Fruit fly (Drosophila melanogaster) whole organism, larva: ENCODE measurements around the gene nonC.
A peak's percentile ranks its signal among the peaks of the same experiment; 100 is the strongest.

Source experiments
- noc ChIP-seq: fragments of 200-800 bp; sonication (Bioruptor generic); optimal IDR thresholded peaks from 3 replicates; lab custom pipeline; 2019; ENCODE audit warnings: missing biosample characterization, mild to moderate bottlenecking, missing genetic modification characterization, moderate library complexity

Gene nonC

DNA sequence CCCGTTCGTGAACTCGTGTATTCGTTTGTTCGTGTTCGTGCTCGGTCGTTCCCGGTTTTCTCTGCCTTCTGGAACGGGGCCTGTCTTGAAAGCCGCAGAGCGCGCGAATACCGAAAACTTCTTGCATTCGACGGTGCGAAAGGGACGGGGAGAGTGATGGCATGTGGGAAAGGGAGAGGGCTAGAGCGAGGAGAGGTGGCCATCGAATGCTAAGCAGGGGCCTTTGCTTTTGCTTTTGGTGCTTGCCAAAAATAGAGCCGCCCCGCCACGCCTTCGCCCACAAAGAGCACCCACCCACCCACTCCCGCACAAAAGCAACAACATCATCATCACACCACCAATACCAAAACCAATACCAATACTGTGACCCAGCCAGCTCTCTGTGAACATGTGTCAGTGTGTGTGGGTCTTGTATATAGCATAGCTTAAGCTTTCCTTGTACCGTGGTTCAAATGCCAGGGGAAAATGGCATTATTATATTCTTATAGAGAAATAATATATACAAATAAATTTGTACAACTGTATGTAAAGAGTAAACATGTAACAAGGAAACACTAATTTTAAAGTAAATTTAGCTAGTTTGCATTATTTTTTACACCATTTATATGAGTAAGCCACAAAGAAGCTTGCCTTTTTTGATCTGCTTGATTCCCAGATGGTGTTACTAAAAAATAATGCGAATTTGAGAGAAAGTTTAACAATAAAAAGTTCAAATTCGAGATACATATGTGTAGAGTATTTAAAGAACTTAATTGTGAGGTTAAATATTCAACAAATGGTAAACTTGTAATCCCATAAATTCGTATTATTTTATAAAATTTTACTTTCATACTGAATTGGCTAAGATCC is 43.1 kb downstream of the nonC start, which contains the start of gene CG14434:
Gene CG14434, minus strand, starts transcription at position 20 of the 849 bp plus-strand sequence.
- TF ChIP-seq noc (tag; lab: Kevin White, UChicago), result peak; percentile 33

DNA sequence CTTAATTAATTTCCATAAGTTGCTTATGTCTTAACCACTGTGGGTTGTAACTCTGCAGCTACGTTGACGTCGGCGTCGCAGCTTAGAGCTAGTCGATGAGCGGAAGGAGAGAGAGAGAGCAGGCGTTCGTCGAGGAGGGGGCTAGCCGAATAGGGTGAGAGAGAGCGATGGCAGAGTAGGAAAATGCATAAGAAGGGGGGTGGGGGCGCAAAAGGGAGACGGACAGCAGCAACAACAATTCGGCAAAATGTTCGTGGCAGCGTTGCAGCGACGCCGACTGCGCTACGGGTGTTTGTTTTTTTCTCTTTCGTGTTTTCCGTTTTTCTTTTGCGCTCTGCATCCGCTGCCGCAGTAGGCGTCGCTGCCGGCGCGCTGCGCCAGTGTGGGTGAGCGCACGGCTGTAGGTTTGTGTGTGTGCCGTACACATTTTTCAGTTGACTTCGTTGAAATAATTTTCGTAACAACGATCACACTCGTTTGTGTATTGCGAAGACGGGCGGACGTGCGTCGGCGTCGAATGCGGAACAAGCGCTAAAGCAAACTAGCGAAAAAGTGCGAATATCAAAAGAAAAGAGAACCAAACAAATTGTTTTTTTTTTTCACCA is 43.8 kb downstream of the nonC start:
- TF ChIP-seq noc (tag; lab: Kevin White, UChicago), result no peak

DNA sequence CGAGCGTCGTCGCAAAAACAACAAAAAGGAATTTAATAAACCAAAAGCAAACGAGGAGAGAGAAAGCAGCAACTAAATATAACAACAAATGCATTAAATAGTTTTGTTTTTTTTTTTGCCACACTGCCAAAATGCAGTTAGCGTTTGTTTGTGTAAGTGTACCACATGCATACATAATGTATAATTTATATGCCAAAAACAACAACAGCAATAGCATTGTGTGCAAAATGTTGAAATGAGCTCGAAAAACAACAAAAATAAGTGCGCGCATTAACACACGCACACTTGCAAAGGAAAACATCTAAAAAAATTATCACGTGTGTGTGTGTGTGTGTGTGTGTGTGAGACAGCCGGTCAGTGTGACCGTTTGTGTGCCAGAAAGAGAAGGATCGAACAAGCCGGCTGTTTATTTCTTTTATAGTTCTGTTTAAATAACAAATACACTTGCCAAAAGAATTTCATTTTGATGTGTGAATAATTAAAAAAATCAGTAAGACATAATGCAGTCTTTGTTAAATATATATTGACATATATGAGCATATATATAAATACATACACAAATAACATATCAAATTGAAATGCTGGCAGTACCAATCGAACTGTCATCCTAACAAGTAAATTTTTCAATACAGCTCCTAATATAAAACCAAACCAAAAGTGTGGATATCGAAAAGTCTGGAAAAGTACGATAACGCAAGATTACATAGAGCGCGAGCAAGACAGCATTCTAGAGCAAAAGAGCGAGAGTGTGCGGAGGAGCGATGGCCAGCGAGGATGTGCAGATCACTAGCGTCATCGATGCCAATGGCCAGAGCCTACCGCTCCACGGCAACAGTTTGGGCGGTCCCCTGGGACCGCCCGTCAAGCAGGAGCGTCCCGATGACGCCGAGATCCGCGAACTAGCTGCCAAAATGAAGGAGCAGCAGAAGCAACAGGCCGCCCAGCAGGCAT is 44.6 kb downstream of the nonC start:
- TF ChIP-seq noc (tag; lab: Kevin White, UChicago), result no peak

DNA sequence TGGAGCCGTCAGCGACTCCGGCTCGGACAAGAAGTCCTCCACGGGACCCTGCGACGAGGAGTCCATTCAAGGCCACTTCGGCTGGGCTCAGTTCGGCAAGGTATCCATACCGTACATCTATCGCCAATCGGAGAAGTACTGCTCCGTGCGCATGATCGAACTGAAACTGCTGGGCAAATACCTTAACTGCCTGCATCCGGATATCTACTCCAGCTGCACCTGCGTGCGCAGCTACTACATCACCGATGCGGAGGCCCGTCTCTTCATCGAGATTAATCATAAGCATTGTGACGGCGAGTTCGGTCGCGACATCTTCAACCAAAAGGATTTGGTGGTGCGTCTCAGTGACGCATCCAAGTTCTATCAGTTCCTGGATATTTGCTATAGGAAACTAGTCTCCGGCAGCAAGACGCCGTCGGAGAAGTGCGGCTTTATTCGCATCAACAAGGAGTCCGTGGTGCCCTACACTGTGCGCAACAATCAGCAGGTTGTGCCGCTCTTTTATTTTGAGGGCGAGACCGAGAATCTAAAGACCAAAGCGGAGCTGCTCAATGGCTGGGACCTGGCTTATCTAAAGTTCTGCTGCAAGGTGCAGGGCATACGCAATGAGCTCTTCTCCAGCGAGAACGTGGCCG is 45.6 kb downstream of the nonC start:
- no peak for TF ChIP-seq noc (tag; lab: Kevin White, UChicago)

DNA sequence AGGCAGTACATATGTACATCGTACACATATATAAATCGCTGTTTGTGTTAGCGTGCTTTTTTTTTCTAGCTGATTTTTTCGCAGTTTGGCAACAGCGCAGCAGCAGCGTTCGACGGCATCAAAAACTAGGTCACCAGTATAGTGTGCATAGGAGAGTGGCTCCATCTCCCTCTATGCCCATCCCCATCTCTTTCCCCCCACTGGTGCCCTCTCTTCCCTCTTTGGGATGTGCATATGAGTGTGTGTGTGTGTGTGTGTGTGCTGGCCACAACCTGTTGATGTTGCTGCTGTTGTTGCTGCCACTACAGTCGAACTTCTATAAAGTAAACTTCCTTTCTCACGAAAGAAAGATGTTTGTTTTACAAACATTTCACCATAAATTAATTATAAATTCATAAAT is 47.5 kb downstream of the nonC start:
- TF ChIP-seq noc (tag; lab: Kevin White, UChicago), result no peak

DNA sequence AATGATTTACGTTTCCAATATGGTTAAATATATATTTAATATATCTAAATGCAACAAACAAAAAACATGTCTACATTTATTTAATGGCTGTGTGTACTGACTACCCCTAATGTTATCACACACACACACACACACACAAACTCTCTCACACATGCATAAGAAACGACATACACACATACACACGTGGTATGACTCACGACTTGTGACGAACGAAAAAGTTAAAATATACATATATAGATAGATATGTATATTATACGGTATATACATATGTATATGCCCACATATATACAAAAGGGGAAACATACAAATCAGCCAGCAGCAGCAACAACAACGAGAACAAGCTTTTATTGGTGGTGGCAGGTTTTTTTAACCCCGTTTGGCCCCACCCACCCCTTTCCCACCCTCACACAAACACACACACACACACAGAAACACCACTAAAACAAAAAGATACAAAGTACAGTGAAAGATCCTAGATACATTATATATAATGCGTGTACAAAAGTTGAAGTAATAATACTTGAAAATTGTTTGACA is 50.7 kb downstream of the nonC start:
- TF ChIP-seq noc (tag; lab: Kevin White, UChicago), result no peak

DNA sequence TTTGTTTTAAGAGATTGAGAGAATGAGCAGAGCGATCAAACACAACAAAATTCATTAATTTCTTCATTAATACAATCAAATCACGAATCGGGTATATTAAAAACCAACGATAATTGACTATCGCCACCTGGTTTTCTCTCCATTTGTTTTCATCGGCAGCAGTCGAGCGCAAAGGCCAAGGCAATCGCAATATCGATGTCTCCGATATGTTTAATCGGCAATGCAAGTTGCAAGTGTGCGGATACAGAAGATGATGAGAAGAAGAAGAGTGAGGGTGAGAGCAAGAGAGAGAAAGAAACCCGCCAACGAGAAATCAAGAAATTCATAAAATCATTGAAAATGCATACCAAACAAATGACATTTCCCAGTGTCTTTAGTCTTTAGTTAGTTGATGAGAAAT is 51.5 kb downstream of the nonC start:
- no peak for TF ChIP-seq noc (tag; lab: Kevin White, UChicago)

DNA sequence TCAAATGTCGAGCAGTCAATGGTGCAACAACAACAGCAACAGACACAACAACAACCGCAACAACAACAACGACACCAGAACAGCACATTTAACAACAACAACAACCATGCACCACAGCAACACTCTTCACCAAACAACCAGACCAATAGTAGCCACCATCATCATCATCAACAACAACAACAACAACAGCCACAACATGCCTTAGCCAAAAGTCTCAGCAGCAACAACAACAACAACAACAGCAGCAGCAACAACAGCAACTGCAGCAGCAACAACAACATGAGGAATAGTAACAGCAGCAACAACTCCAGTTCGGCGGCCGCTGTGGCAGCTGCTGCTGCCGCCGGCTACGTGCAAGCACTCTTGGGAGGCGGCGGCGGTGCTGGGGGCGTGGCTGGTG is 52.0 kb downstream of the nonC start:
- TF ChIP-seq noc (tag; lab: Kevin White, UChicago), result no peak
